Worm (Caenorhabditis elegans) whole organism, late embryonic: Measurements from ENCODE around the gene faah-6.

ENCODE experiments used
- C38D4.7 ChIP-seq: fragments of 200-800 bp; sonication (Bioruptor generic); optimal IDR thresholded peaks from 2 replicates; lab custom pipeline; 2018; ENCODE audit warnings: mild to moderate bottlenecking, missing genetic modification characterization, moderate library complexity, missing compliant biosample characterization
- F13H6.1 ChIP-seq: sonication (generic microtip); optimal IDR thresholded peaks from 2 replicates; lab custom pipeline; 2016; ENCODE audit warnings: missing genetic modification characterization, missing compliant biosample characterization
- K09A11.1 ChIP-seq: sonication (generic microtip); optimal IDR thresholded peaks from 2 replicates; lab custom pipeline; 2017; ENCODE audit warnings: antibody characterized with exemption, mild to moderate bottlenecking, missing genetic modification characterization, missing compliant biosample characterization; ENCODE audit not compliant: insufficient read depth
- Y22D7AL.16 ChIP-seq: sonication (generic microtip); optimal IDR thresholded peaks from 2 replicates; lab custom pipeline; 2016; ENCODE audit warnings: missing genetic modification characterization, missing compliant biosample characterization
- ahr-1 ChIP-seq: sonication (generic microtip); optimal IDR thresholded peaks from 2 replicates; lab custom pipeline; 2016; ENCODE audit warnings: missing genetic modification characterization, missing compliant biosample characterization
- ceh-14 ChIP-seq: sonication (generic microtip); optimal IDR thresholded peaks from 2 replicates; lab custom pipeline; 2016; ENCODE audit warnings: missing genotype, missing genetic modification characterization, missing compliant biosample characterization
- ceh-2 ChIP-seq: sonication (generic microtip); optimal IDR thresholded peaks from 2 replicates; lab custom pipeline; 2016; ENCODE audit warnings: missing genotype, missing genetic modification characterization, missing compliant biosample characterization
- ceh-48 ChIP-seq: sonication (generic microtip); optimal IDR thresholded peaks from 2 replicates; lab custom pipeline; 2016; ENCODE audit warnings: missing genetic modification characterization, inconsistent platforms, missing compliant biosample characterization
- ceh-6 ChIP-seq: fragments of 200-800 bp; sonication (Bioruptor generic); optimal IDR thresholded peaks from 2 replicates; lab custom pipeline; 2018; ENCODE audit warnings: mild to moderate bottlenecking, missing genetic modification characterization, missing compliant biosample characterization
- ceh-9 ChIP-seq: sonication (generic microtip); optimal IDR thresholded peaks from 2 replicates; lab custom pipeline; 2016; ENCODE audit warnings: mild to moderate bottlenecking, missing genetic modification characterization, inconsistent platforms, missing compliant biosample characterization
- che-1 ChIP-seq: sonication (generic microtip); optimal IDR thresholded peaks from 2 replicates; lab custom pipeline; 2016; ENCODE audit warnings: mild to moderate bottlenecking, missing genetic modification characterization, missing compliant biosample characterization
- dve-1 ChIP-seq: sonication (generic microtip); optimal IDR thresholded peaks from 2 replicates; lab custom pipeline; 2017; ENCODE audit warnings: antibody characterized with exemption, mild to moderate bottlenecking, missing genetic modification characterization, missing compliant biosample characterization
- ets-4 ChIP-seq: sonication (generic microtip); optimal IDR thresholded peaks from 2 replicates; lab custom pipeline; 2016; ENCODE audit warnings: missing genetic modification characterization, missing compliant biosample characterization
- eyg-1 ChIP-seq: sonication (generic microtip); optimal IDR thresholded peaks from 2 replicates; lab custom pipeline; 2016; ENCODE audit warnings: missing genotype, missing genetic modification characterization, missing compliant biosample characterization
- fax-1 ChIP-seq: sonication (generic microtip); optimal IDR thresholded peaks from 2 replicates; lab custom pipeline; 2016; ENCODE audit warnings: missing genotype, missing genetic modification characterization, missing compliant biosample characterization
- hlh-6 ChIP-seq: sonication (generic microtip); optimal IDR thresholded peaks from 2 replicates; lab custom pipeline; 2016; ENCODE audit warnings: missing genotype, missing genetic modification characterization, missing compliant biosample characterization
- lim-6 ChIP-seq: sonication (generic microtip); optimal IDR thresholded peaks from 2 replicates; lab custom pipeline; 2016; ENCODE audit warnings: missing genetic modification characterization, missing compliant biosample characterization
- lin-11 ChIP-seq: fragments of 200-800 bp; sonication (Bioruptor generic); optimal IDR thresholded peaks from 2 replicates; lab custom pipeline; 2018; ENCODE audit warnings: mild to moderate bottlenecking, missing genetic modification characterization, missing compliant biosample characterization
- madf-2 ChIP-seq: sonication (generic microtip); optimal IDR thresholded peaks from 2 replicates; lab custom pipeline; 2017; ENCODE audit warnings: missing genetic modification characterization, missing compliant biosample characterization
- mec-3 ChIP-seq: sonication (generic microtip); optimal IDR thresholded peaks from 2 replicates; lab custom pipeline; 2016; ENCODE audit warnings: borderline replicate concordance, missing genetic modification characterization, missing compliant biosample characterization
- npax-4 ChIP-seq: sonication (generic microtip); optimal IDR thresholded peaks from 2 replicates; lab custom pipeline; 2016; ENCODE audit warnings: missing genetic modification characterization, missing compliant biosample characterization
- odd-2 ChIP-seq: sonication (generic microtip); optimal IDR thresholded peaks from 2 replicates; lab custom pipeline; 2017; ENCODE audit warnings: antibody characterized with exemption, mild to moderate bottlenecking, missing genetic modification characterization, missing compliant biosample characterization
- pag-3 ChIP-seq: sonication (generic microtip); optimal IDR thresholded peaks from 2 replicates; lab custom pipeline; 2016; ENCODE audit warnings: missing compliant biosample characterization, missing genetic modification characterization, borderline replicate concordance
- pax-1 ChIP-seq: fragments of 150-350 bp; optimal IDR thresholded peaks from 2 replicates; lab custom pipeline; 2014; ENCODE audit warnings: missing biosample characterization, missing genetic modification characterization
- pha-2 ChIP-seq: sonication (generic microtip); optimal IDR thresholded peaks from 2 replicates; lab custom pipeline; 2017; ENCODE audit warnings: mild to moderate bottlenecking, missing genetic modification characterization, missing compliant biosample characterization
- pros-1 ChIP-seq: fragments of 150-350 bp; optimal IDR thresholded peaks from 2 replicates; lab custom pipeline; 2014; ENCODE audit warnings: missing biosample characterization, missing genetic modification reagents, missing genetic modification characterization
- ref-2 ChIP-seq: sonication (generic microtip); optimal IDR thresholded peaks from 2 replicates; lab custom pipeline; 2016; ENCODE audit warnings: missing genetic modification characterization, missing compliant biosample characterization
- sox-2 ChIP-seq: fragments of 200-800 bp; sonication (Bioruptor generic); IDR thresholded peaks from 2 replicates; pipeline ENCODE4 v1.3.6; 2022; ENCODE audit warnings: missing genetic modification reagents, missing genetic modification characterization, missing compliant biosample characterization
- tbx-2 ChIP-seq: sonication (generic microtip); optimal IDR thresholded peaks from 2 replicates; lab custom pipeline; 2016; ENCODE audit warnings: missing genetic modification characterization, missing compliant biosample characterization
- tbx-7 ChIP-seq: sonication (generic microtip); optimal IDR thresholded peaks from 2 replicates; lab custom pipeline; 2016; ENCODE audit warnings: missing genotype, missing genetic modification characterization, missing compliant biosample characterization
- ttx-3 ChIP-seq: sonication (generic microtip); optimal IDR thresholded peaks from 2 replicates; lab custom pipeline; 2016; ENCODE audit warnings: missing genetic modification reagents, missing genetic modification characterization, missing compliant biosample characterization
- unc-42 ChIP-seq: sonication (generic microtip); optimal IDR thresholded peaks from 2 replicates; lab custom pipeline; 2016; ENCODE audit warnings: missing genotype, missing genetic modification characterization, missing compliant biosample characterization
- zip-5 ChIP-seq: sonication (generic microtip); optimal IDR thresholded peaks from 2 replicates; lab custom pipeline; 2016; ENCODE audit warnings: missing genetic modification characterization, missing compliant biosample characterization

Gene faah-6

ce11 chrIII:11627631-11628030 is 22.6 kb upstream of the faah-6 start:
- TF ChIP-seq fax-1 (tag; lab: Kevin White, UChicago) (no peak), mec-3 (peak; percentile 30), pros-1 (tag; lab: Kevin White, UChicago) (no peak)

ce11 chrIII:11629354-11629753 is 20.9 kb upstream of the faah-6 start, which contains the start of gene Y66A7A.7:
Gene Y66A7A.7 (minus strand): TSS chrIII:11629454.
- TF ChIP-seq odd-2 (tag; lab: Kevin White, UChicago), result no peak
- TF ChIP-seq ceh-48 (tag; lab: Kevin White, UChicago), result no peak
- TF ChIP-seq zip-5 (tag; lab: Kevin White, UChicago), result no peak
- no peak for TF ChIP-seq ttx-3 (tag; lab: Kevin White, UChicago)
- TF ChIP-seq ref-2 (tag; lab: Kevin White, UChicago), result no peak
- no peak for TF ChIP-seq pha-2 (tag; lab: Kevin White, UChicago)

- TF ChIP-seq lin-11 (tag; lab: Kevin White, UChicago), result no peak
- no peak for TF ChIP-seq sox-2 (GFP tag; lab: Robert Waterston, UW)
- TF ChIP-seq F13H6.1, result no peak
- TF ChIP-seq K09A11.1 (tag; lab: Kevin White, UChicago), result no peak
- no peak for TF ChIP-seq madf-2 (tag; lab: Kevin White, UChicago)
- TF ChIP-seq npax-4 (tag; lab: Kevin White, UChicago), result no peak
- TF ChIP-seq ceh-14 (tag; lab: Kevin White, UChicago), result no peak
- no peak for TF ChIP-seq ceh-2 (tag; lab: Kevin White, UChicago)
- TF ChIP-seq tbx-2 (tag; lab: Kevin White, UChicago), result no peak
- no peak for TF ChIP-seq ceh-9 (tag; lab: Kevin White, UChicago)
- TF ChIP-seq ahr-1 (tag; lab: Kevin White, UChicago), result no peak
- no peak for TF ChIP-seq zip-5 (tag; lab: Kevin White, UChicago)
- no peak for TF ChIP-seq pag-3
Measured at ce11 chrIII:11631111-11631510, 19.1 kb upstream of the faah-6 start.

ce11 chrIII:11632376-11632775 is 17.9 kb upstream of the faah-6 start:
- TF ChIP-seq madf-2 (tag; lab: Kevin White, UChicago) (no peak), ceh-48 (tag; lab: Kevin White, UChicago) (no peak), pha-2 (tag; lab: Kevin White, UChicago) (no peak), che-1 (tag; lab: Kevin White, UChicago) (no peak), tbx-2 (tag; lab: Kevin White, UChicago) (no peak), Y22D7AL.16 (tag; lab: Kevin White, UChicago) (no peak), pros-1 (tag; lab: Kevin White, UChicago) (no peak), ets-4 (no peak), unc-42 (tag; lab: Kevin White, UChicago) (no peak), lin-11 (tag; lab: Kevin White, UChicago) (no peak), ref-2 (tag; lab: Kevin White, UChicago) (no peak), K09A11.1 (tag; lab: Kevin White, UChicago) (no peak), pax-1 (tag; lab: Kevin White, UChicago) (no peak), ceh-2 (tag; lab: Kevin White, UChicago) (no peak), C38D4.7 (GFP tag; lab: Kevin White, UChicago) (no peak), hlh-6 (tag; lab: Kevin White, UChicago) (no peak), pag-3 (no peak), ceh-6 (GFP tag; lab: Kevin White, UChicago) (no peak), tbx-7 (tag; lab: Kevin White, UChicago) (no peak), lim-6 (tag; lab: Kevin White, UChicago) (no peak)

DNA sequence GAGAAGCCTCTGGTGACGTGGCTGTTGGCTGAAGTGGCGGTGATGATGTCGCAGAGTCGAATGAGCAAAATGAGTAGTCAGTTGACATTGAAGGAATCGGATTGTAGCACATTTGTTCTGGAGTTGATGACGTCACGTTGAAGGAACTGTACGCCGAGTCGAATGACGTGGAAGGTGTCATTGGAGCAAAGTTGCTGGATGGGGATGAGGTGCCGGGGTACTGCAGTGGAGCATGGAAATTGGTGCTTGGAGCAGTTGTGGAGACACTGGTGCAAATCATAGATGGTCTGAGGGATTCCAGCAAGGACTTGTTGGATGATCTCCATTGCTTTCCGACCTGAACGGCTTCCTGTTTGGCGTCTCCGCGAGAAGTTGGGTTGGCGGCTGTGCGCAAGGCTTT is 16.8 kb upstream of the faah-6 start:
- TF ChIP-seq ttx-3 (tag; lab: Kevin White, UChicago) (no peak), ceh-48 (tag; lab: Kevin White, UChicago) (no peak)

DNA sequence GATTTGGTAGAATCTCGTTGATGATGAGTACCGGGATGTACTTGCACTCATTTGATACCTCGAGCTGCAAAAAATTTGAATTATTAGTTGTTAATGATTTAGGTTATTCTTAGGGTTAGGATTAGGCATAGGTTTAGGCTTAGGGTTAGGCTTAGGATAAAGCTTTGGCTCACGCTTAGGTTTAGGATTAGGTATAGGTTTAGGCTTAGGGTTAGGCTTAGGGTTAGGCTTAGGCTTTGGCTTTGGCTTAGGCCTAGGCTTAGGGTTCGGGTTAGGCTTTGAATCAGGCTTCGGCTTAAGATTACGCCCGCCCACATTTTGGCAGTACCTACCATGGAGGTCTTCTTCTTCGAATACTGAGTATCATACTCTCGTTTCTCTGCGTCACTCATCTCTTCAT is 15.3 kb upstream of the faah-6 start:
- TF ChIP-seq eyg-1 (tag; lab: Kevin White, UChicago) (no peak), dve-1 (peak; percentile 51)
